Worm (Caenorhabditis elegans) whole organism, mixed stage, embryonic: ENCODE results near the gene rpl-36.A.

Experiments used
- blmp-1 ChIP-seq: fragments of 150-350 bp; optimal IDR thresholded peaks from 2 replicates; lab custom pipeline; 2014; ENCODE audit warnings: missing biosample characterization, missing genetic modification characterization
- cnd-1 ChIP-seq: fragments of 200-800 bp; sonication (Bioruptor generic); optimal IDR thresholded peaks from 2 replicates; lab custom pipeline; 2018; ENCODE audit warnings: mild to moderate bottlenecking, missing genetic modification characterization, missing compliant biosample characterization
- flh-1 ChIP-seq: fragments of 200-800 bp; sonication (Bioruptor generic); optimal IDR thresholded peaks from 2 replicates; lab custom pipeline; 2018; ENCODE audit warnings: mild to moderate bottlenecking, missing genetic modification characterization, moderate library complexity, missing compliant biosample characterization
- lin-13 ChIP-seq: fragments of 150-350 bp; optimal IDR thresholded peaks from 2 replicates; lab custom pipeline; 2014; ENCODE audit warnings: missing biosample characterization, missing genetic modification characterization
- lin-32 ChIP-seq: fragments of 200-800 bp; sonication (Bioruptor generic); optimal IDR thresholded peaks from 2 replicates; lab custom pipeline; 2018; ENCODE audit warnings: mild to moderate bottlenecking, missing genetic modification characterization, missing compliant biosample characterization
- lsy-2 ChIP-seq: fragments of 150-350 bp; optimal IDR thresholded peaks from 2 replicates; lab custom pipeline; 2014; ENCODE audit warnings: missing biosample characterization, missing genetic modification characterization
- nhr-28 ChIP-seq: fragments of 150-350 bp; optimal IDR thresholded peaks from 2 replicates; lab custom pipeline; 2014; ENCODE audit warnings: missing biosample characterization, missing genetic modification characterization
- nhr-76 ChIP-seq: sonication (generic microtip); optimal IDR thresholded peaks from 2 replicates; lab custom pipeline; 2017; ENCODE audit warnings: missing biosample characterization, missing genetic modification characterization
- unc-120 ChIP-seq: sonication (generic microtip); optimal IDR thresholded peaks from 2 replicates; lab custom pipeline; 2017; ENCODE audit warnings: missing genetic modification characterization, missing compliant biosample characterization; ENCODE audit not compliant: poor library complexity, severe bottlenecking
- ztf-11 ChIP-seq: fragments of 150-350 bp; optimal IDR thresholded peaks from 2 replicates; lab custom pipeline; 2014; ENCODE audit warnings: missing biosample characterization, missing genetic modification characterization

DNA sequence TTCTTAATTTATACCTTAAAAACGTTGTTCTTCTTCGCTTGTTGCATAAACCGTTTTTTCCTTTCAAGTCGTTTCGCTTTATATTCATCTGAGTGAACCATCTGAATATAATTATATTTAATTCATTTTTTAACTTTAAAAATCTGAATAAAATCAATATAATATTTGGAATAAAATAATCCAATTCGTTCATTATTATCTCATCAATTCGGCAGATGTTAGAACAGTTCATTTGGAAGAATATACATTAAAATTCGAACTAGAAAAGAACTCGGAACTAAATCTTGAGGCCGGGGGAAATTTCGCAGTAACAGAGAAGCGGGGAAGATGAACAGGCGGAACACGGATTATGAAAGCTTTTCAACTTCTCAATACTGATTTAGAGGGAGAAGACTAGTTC, 48.1 kb downstream of the rpl-36.A start, which contains the start of gene F33A8.4:
- TF ChIP-seq flh-1 (GFP tag; lab: Kevin White, UChicago) (no peak), nhr-76 (tag; lab: Kevin White, UChicago) (no peak), ztf-11 (no peak), unc-120 (tag; lab: Kevin White, UChicago) (no peak), blmp-1 (tag; lab: Kevin White, UChicago) (no peak), cnd-1 (tag; lab: Kevin White, UChicago) (no peak), lin-32 (GFP tag; lab: Kevin White, UChicago) (no peak), lin-13 (no peak), lsy-2 (tag; lab: Kevin White, UChicago) (no peak), nhr-28 (no peak)
